Worm (Caenorhabditis elegans) whole organism, early embryonic: ENCODE data around the gene F21C10.9.

Experiments used
- B0310.2 ChIP-seq: sonication (generic microtip); optimal IDR thresholded peaks from 2 replicates; lab custom pipeline; 2016; ENCODE audit warnings: mild to moderate bottlenecking, missing genetic modification characterization, missing compliant biosample characterization
- ama-1 ChIP-seq: fragments of 150-350 bp; optimal IDR thresholded peaks from 2 replicates; lab custom pipeline; 2014
- ceh-13 ChIP-seq: fragments of 200-800 bp; sonication (Bioruptor generic); optimal IDR thresholded peaks from 2 replicates; lab custom pipeline; 2018; ENCODE audit warnings: mild to moderate bottlenecking, missing genetic modification characterization, missing compliant biosample characterization
- ceh-36 ChIP-seq: sonication (generic microtip); optimal IDR thresholded peaks from 2 replicates; lab custom pipeline; 2016; ENCODE audit warnings: missing genetic modification characterization, inconsistent platforms, missing compliant biosample characterization
- flt-1 ChIP-seq: fragments of 200-800 bp; sonication (Bioruptor generic); IDR thresholded peaks from 2 replicates; pipeline ENCODE4 v1.3.6; 2022; ENCODE audit warnings: missing genetic modification characterization, missing compliant biosample characterization
- hmbx-1 ChIP-seq: sonication (generic microtip); optimal IDR thresholded peaks from 2 replicates; lab custom pipeline; 2016; ENCODE audit warnings: mild to moderate bottlenecking, missing genetic modification characterization, missing compliant biosample characterization
- pes-1 ChIP-seq: fragments of 200-800 bp; sonication (Bioruptor generic); IDR thresholded peaks from 2 replicates; pipeline ENCODE4 v1.3.6; 2022; ENCODE audit warnings: missing genetic modification reagents, missing genetic modification characterization, missing compliant biosample characterization
- sea-1 ChIP-seq: fragments of 200-800 bp; sonication (Bioruptor generic); conservative IDR thresholded peaks from 2 replicates; pipeline ENCODE4 v1.3.6; 2022; ENCODE audit warnings: missing genetic modification characterization, missing compliant biosample characterization
- tra-4 ChIP-seq: sonication (generic microtip); optimal IDR thresholded peaks from 2 replicates; lab custom pipeline; 2017; ENCODE audit warnings: missing genetic modification characterization, missing compliant biosample characterization

DNA sequence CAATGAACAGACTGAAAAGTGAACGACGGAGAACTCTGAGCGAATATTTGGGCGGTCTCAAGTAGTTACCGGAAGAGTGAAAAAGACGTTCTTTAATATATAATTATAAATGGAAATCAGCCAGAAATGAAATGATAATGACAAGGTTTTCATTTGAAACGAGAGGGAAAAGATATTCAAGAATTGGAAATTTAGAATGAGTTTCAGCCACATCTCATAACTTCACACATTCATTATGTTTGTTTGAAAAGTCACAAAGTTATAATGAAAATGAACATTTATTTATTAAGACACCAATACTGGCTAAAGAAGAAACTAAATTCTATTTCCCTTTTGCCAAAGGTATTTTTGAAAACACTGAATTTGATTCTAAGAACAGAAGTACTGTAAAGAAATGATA is 47.4 kb downstream of the F21C10.9 start, which contains the start of gene C25E10.7:
- TF ChIP-seq ama-1 (lab: Kevin White, UChicago) (no peak), sea-1 (GFP tag; lab: Robert Waterston, UW) (no peak), flt-1 (no peak), hmbx-1 (tag; lab: Kevin White, UChicago) (no peak), ceh-36 (no peak), ceh-13 (GFP tag; lab: Kevin White, UChicago) (no peak), B0310.2 (tag; lab: Kevin White, UChicago) (no peak), pes-1 (GFP tag; lab: Robert Waterston, UW) (no peak), tra-4 (tag; lab: Kevin White, UChicago) (no peak)
